Fruit fly (Drosophila melanogaster): ENCODE measurements around the gene CG3277.

- no peak for TF ChIP-seq CG11902 (GFP tag; optimal IDR thresholded peaks at IDR 0.05)
- TF ChIP-seq Met (GFP tag; optimal IDR thresholded peaks at IDR 0.05) = no peak
These were observed 42.6 kb downstream of the CG3277 start for dm6 chr2L:3346483-3346839.
